Worm (Caenorhabditis elegans) whole organism, young adult: ENCODE data around the gene mrpl-41.

Experiments
- Y53F4B.3 ChIP-seq: fragments of 200-800 bp; sonication (Bioruptor generic); IDR thresholded peaks from 2 replicates; pipeline ENCODE4 v1.3.6; 2022; ENCODE audit warnings: missing genetic modification reagents, missing genetic modification characterization, missing compliant biosample characterization
- akir-1 ChIP-seq: fragments of 200-800 bp; sonication (Bioruptor generic); optimal IDR thresholded peaks from 2 replicates; lab custom pipeline; 2018; ENCODE audit warnings: mild to moderate bottlenecking, missing genetic modification characterization, moderate library complexity, missing compliant biosample characterization
- attf-6 ChIP-seq: fragments of 200-800 bp; sonication (Bioruptor generic); IDR thresholded peaks from 2 replicates; pipeline ENCODE4 v1.3.6; 2022; ENCODE audit warnings: missing genetic modification reagents, missing genetic modification characterization, missing compliant biosample characterization
- ekl-4 ChIP-seq: fragments of 200-800 bp; sonication (Bioruptor generic); IDR thresholded peaks from 2 replicates; pipeline ENCODE4 v1.3.6; 2022; ENCODE audit warnings: missing genetic modification reagents, missing genetic modification characterization, missing compliant biosample characterization
- nfya-2 ChIP-seq: fragments of 200-800 bp; sonication (Bioruptor generic); IDR thresholded peaks from 2 replicates; pipeline ENCODE4 v1.3.6; 2022; ENCODE audit warnings: missing genetic modification reagents, missing genetic modification characterization, missing compliant biosample characterization

- no peak for TF ChIP-seq Y53F4B.3 (GFP tag; lab: Robert Waterston, UW)
- no peak for TF ChIP-seq ekl-4
- TF ChIP-seq akir-1 = no peak
- TF ChIP-seq attf-6 (GFP tag; lab: Robert Waterston, UW) = no peak
- no peak for TF ChIP-seq nfya-2 (GFP tag; lab: Robert Waterston, UW)
Measured at ce11 chrII:337233-337832, 48.6 kb downstream of the mrpl-41 start, which contains the start of gene cpn-2.
